Worm (Caenorhabditis elegans) whole organism, early embryonic: ENCODE measurements around the gene zen-4.

Experiments
- B0310.2 ChIP-seq: sonication (generic microtip); optimal IDR thresholded peaks from 2 replicates; lab custom pipeline; 2016; ENCODE audit warnings: mild to moderate bottlenecking, missing genetic modification characterization, missing compliant biosample characterization
- F13C5.2 ChIP-seq: sonication (generic microtip); optimal IDR thresholded peaks from 2 replicates; lab custom pipeline; 2017; ENCODE audit warnings: mild to moderate bottlenecking, missing genetic modification characterization, inconsistent platforms, missing compliant biosample characterization
- ama-1 ChIP-seq: fragments of 150-350 bp; optimal IDR thresholded peaks from 2 replicates; lab custom pipeline; 2014
- ceh-13 ChIP-seq: fragments of 200-800 bp; sonication (Bioruptor generic); optimal IDR thresholded peaks from 2 replicates; lab custom pipeline; 2018; ENCODE audit warnings: mild to moderate bottlenecking, missing genetic modification characterization, missing compliant biosample characterization
- ceh-36 ChIP-seq: sonication (generic microtip); optimal IDR thresholded peaks from 2 replicates; lab custom pipeline; 2016; ENCODE audit warnings: missing genetic modification characterization, inconsistent platforms, missing compliant biosample characterization
- flt-1 ChIP-seq: fragments of 200-800 bp; sonication (Bioruptor generic); IDR thresholded peaks from 2 replicates; pipeline ENCODE4 v1.3.6; 2022; ENCODE audit warnings: missing genetic modification characterization, missing compliant biosample characterization
- hmbx-1 ChIP-seq: sonication (generic microtip); optimal IDR thresholded peaks from 2 replicates; lab custom pipeline; 2016; ENCODE audit warnings: mild to moderate bottlenecking, missing genetic modification characterization, missing compliant biosample characterization
- hmg-4 ChIP-seq: fragments of 200-800 bp; sonication (Bioruptor generic); optimal IDR thresholded peaks from 2 replicates; lab custom pipeline; 2018; ENCODE audit warnings: mild to moderate bottlenecking, missing genetic modification characterization, missing compliant biosample characterization
- hnd-1 ChIP-seq: sonication (generic microtip); optimal IDR thresholded peaks from 2 replicates; lab custom pipeline; 2016; ENCODE audit warnings: missing genetic modification characterization, missing compliant biosample characterization
- scrt-1 ChIP-seq: fragments of 200-800 bp; sonication (Bioruptor generic); IDR thresholded peaks from 2 replicates; pipeline ENCODE4 v1.3.6; 2022; ENCODE audit warnings: missing genetic modification characterization, missing compliant biosample characterization
- sea-1 ChIP-seq: fragments of 200-800 bp; sonication (Bioruptor generic); conservative IDR thresholded peaks from 2 replicates; pipeline ENCODE4 v1.3.6; 2022; ENCODE audit warnings: missing genetic modification characterization, missing compliant biosample characterization
- tbx-11 ChIP-seq: fragments of 200-800 bp; sonication (Bioruptor generic); IDR thresholded peaks from 2 replicates; pipeline ENCODE4 v1.3.6; 2022; ENCODE audit warnings: missing genetic modification characterization, missing compliant biosample characterization
- tbx-37 ChIP-seq: fragments of 200-800 bp; sonication (Bioruptor generic); conservative IDR thresholded peaks from 2 replicates; pipeline ENCODE4 v1.3.6; 2022; ENCODE audit warnings: missing genetic modification reagents, missing genetic modification characterization, missing compliant biosample characterization
- tra-4 ChIP-seq: sonication (generic microtip); optimal IDR thresholded peaks from 2 replicates; lab custom pipeline; 2017; ENCODE audit warnings: missing genetic modification characterization, missing compliant biosample characterization

ce11 chrIV:6083550-6084041 is 34.4 kb upstream of the zen-4 start, which contains the start of gene ugt-20:
- TF ChIP-seq ama-1 (lab: Kevin White, UChicago) (no peak), F13C5.2 (tag; lab: Kevin White, UChicago) (no peak), tbx-11 (GFP tag; lab: Robert Waterston, UW) (no peak), tbx-37 (GFP tag; lab: Robert Waterston, UW) (no peak), B0310.2 (tag; lab: Kevin White, UChicago) (no peak), tra-4 (tag; lab: Kevin White, UChicago) (no peak), ceh-36 (no peak), hmg-4 (GFP tag; lab: Kevin White, UChicago) (no peak), hnd-1 (tag; lab: Kevin White, UChicago) (no peak), flt-1 (GFP tag; lab: Robert Waterston, UW) (no peak), sea-1 (GFP tag; lab: Robert Waterston, UW) (no peak), scrt-1 (GFP tag; lab: Robert Waterston, UW) (no peak), hmbx-1 (tag; lab: Kevin White, UChicago) (no peak), ceh-13 (GFP tag; lab: Kevin White, UChicago) (no peak)
